Worm (Caenorhabditis elegans): ENCODE data around the gene Y116A8C.24.
A peak's percentile ranks its signal among the peaks of the same experiment; 100 is the strongest.

Gene Y116A8C.24

DNA sequence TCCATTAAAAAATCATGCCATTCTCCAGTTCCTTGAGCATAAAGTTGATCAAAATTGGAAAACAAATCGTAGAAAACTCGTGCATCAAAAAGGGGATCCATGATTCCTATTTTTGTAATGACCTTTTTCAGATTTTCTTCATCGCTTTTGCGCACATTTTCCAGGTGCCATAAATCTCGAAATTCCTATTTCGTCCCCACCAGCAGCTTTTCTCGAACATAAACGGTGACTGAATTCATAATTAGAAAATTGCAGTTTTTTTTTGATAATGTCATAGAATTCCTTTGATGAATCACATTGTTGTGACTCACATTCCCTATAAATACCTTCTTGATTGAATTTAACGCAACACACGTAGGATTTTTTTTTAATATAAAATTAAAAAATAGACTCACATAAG lies 40.2 kb downstream of the Y116A8C.24 start, which contains the start of gene nhr-229:
Gene nhr-229, minus strand, starts transcription at position 101 of the 400 bp plus-strand sequence.
- TF ChIP-seq bed-2 (GFP tag; IDR thresholded peaks at IDR 0.05) = no peak
- TF ChIP-seq lag-1 (GFP tag; IDR thresholded peaks at IDR 0.05) = no peak
- TF ChIP-seq hlh-26 (GFP tag; conservative IDR thresholded peaks at IDR 0.05) = no peak
- no peak for TF ChIP-seq F52B5.7 (tag; optimal IDR thresholded peaks at IDR 0.05)
- TF ChIP-seq repo-1 (tag; optimal IDR thresholded peaks at IDR 0.05) = no peak
- no peak for TF ChIP-seq Y79H2A.3 (GFP tag; conservative IDR thresholded peaks at IDR 0.05)

DNA sequence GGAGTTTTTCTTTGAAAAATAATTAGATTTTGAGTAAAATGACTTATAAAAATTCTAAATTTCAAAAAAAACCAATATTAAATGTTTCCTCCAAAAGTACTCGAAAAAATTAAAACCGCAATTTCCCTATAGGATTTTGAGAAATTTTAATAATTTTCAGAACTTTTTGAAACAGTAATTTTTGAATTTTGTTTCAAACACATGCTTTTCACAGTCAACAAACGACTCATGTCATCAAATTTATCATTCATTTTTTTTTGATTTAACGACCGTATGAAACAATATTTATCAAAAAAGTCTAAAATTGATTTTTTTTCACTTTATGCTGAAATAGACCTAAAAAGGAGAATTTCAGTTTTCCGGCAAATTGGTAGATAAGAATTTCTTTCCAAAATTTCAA lies 44.1 kb downstream of the Y116A8C.24 start:
- no peak for TF ChIP-seq F10E7.11 (tag; optimal IDR thresholded peaks at IDR 0.05)
- TF ChIP-seq snpc-4 (GFP tag; optimal IDR thresholded peaks at IDR 0.05) = no peak
- peak in 2 of 4 experiments; percentile 35 to 69 for TF ChIP-seq snpc-4 (tag; optimal IDR thresholded peaks at IDR 0.05)
- TF ChIP-seq attf-6 (GFP tag; IDR thresholded peaks at IDR 0.05) = peak; percentile 72
- no peak for TF ChIP-seq ama-1 (optimal IDR thresholded peaks at IDR 0.05)
- no peak for TF ChIP-seq ama-1 (GFP tag; optimal IDR thresholded peaks at IDR 0.05)

- TF ChIP-seq C06A6.2 (GFP tag; conservative IDR thresholded peaks at IDR 0.05) (no peak), snpc-1.3 (tag; optimal IDR thresholded peaks at IDR 0.05; ENCODE audit: insufficient read depth) (no peak), nhr-120 (GFP tag; IDR thresholded peaks at IDR 0.05) (no peak), madf-10 (tag; optimal IDR thresholded peaks at IDR 0.05) (no peak), attf-3 (GFP tag; conservative IDR thresholded peaks at IDR 0.05) (no peak), egl-18 (GFP tag; IDR thresholded peaks at IDR 0.05) (no peak), lsy-27 (tag; optimal IDR thresholded peaks at IDR 0.05; ENCODE audit: borderline replicate concordance, insufficient read depth) (no peak), snpc-3.4 (tag; optimal IDR thresholded peaks at IDR 0.05) (no peak), F55B11.4 (tag; optimal IDR thresholded peaks at IDR 0.05; ENCODE audit: borderline replicate concordance, insufficient read depth) (no peak), ceh-58 (GFP tag; IDR thresholded peaks at IDR 0.05) (no peak), ceh-100 (GFP tag; IDR thresholded peaks at IDR 0.05) (no peak), chd-7 (tag; optimal IDR thresholded peaks at IDR 0.05) (no peak), K12H6.12 (tag; optimal IDR thresholded peaks at IDR 0.05) (no peak), die-1 (tag; optimal IDR thresholded peaks at IDR 0.05) (no peak), lin-40 (tag; optimal IDR thresholded peaks at IDR 0.05) (no peak)
These were observed 45.7 kb downstream of the Y116A8C.24 start, which contains the start of gene dct-13 for ce11 chrIV:17025017-17025416. Gene dct-13 (minus strand): TSS chrIV:17025117.

DNA sequence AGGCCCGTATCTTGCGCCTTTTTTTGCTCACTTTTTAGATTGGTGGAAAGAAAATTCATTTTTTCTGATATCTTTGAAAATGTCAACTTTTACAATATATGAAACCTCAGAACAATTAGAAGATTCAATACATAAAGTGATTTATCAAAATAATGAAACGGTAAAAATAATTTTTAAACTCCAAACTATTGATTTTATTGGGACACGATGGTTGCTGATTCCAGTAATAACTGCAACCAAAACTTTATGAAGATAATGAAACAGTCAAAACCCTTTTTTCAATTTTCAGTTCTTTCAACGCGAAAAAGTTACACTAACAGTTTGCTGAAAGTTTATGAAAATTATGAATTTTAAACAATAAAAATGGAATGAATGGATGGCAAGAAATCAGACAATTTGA lies 49.6 kb downstream of the Y116A8C.24 start:
- TF ChIP-seq snpc-4 (GFP tag; optimal IDR thresholded peaks at IDR 0.05) (no peak), snpc-4 (tag; optimal IDR thresholded peaks at IDR 0.05) (peak in 3 of 4 experiments; percentile 26 to 59 (median 49)), attf-6 (GFP tag; IDR thresholded peaks at IDR 0.05) (peak; percentile 76; the same call in 1 of the 2 replicates), F10E7.11 (tag; optimal IDR thresholded peaks at IDR 0.05) (no peak)
